Fruit fly (Drosophila melanogaster) whole organism, embryonic: Measurements from ENCODE around the gene CG33510.

ENCODE experiments used
- Bteb2 ChIP-seq: fragments of 200-800 bp; sonication (Bioruptor generic); optimal IDR thresholded peaks from 2 replicates; lab custom pipeline; 2016; ENCODE audit warnings: missing biosample characterization, missing genetic modification characterization
- CG12104 ChIP-seq: fragments of 200-800 bp; sonication (Bioruptor generic); optimal IDR thresholded peaks from 3 replicates; lab custom pipeline; 2016; ENCODE audit warnings: missing biosample characterization, missing genetic modification characterization
- CG12942 ChIP-seq: fragments of 200-800 bp; sonication (Bioruptor generic); optimal IDR thresholded peaks from 3 replicates; lab custom pipeline; 2016; ENCODE audit warnings: missing biosample characterization, missing genetic modification characterization
- CG13296 ChIP-seq: fragments of 200-800 bp; sonication (Bioruptor generic); optimal IDR thresholded peaks from 3 replicates; lab custom pipeline; 2018; ENCODE audit warnings: missing biosample characterization, mild to moderate bottlenecking, missing genetic modification characterization
- CG14667 ChIP-seq: fragments of 200-800 bp; sonication (Bioruptor generic); IDR thresholded peaks from 2 replicates; pipeline ENCODE4 v1.3.6; 2022; ENCODE audit warnings: missing biosample characterization, missing genetic modification characterization
- CG1529 ChIP-seq: fragments of 200-800 bp; sonication (Bioruptor generic); optimal IDR thresholded peaks from 3 replicates; lab custom pipeline; 2018; ENCODE audit warnings: missing biosample characterization, missing genetic modification characterization
- CG15514 ChIP-seq: fragments of 200-800 bp; sonication (Bioruptor generic); optimal IDR thresholded peaks from 3 replicates; lab custom pipeline; 2017; ENCODE audit warnings: missing biosample characterization, missing genetic modification characterization, mild to moderate bottlenecking, moderate library complexity, missing genetic modification reagents
- CG17829 ChIP-seq: fragments of 200-800 bp; optimal IDR thresholded peaks from 2 replicates; lab custom pipeline; 2019; ENCODE audit warnings: missing biosample characterization, mild to moderate bottlenecking, missing genetic modification characterization, moderate library complexity
- CG17912 ChIP-seq: fragments of 200-800 bp; sonication (Bioruptor generic); optimal IDR thresholded peaks from 2 replicates; lab custom pipeline; 2018; ENCODE audit warnings: missing biosample characterization, mild to moderate bottlenecking, missing genetic modification characterization
- CG1792 ChIP-seq: fragments of 200-800 bp; sonication (Bioruptor generic); optimal IDR thresholded peaks from 2 replicates; lab custom pipeline; 2016; ENCODE audit warnings: missing biosample characterization, missing genetic modification characterization
- CG18599 ChIP-seq: fragments of 200-800 bp; sonication (Bioruptor generic); optimal IDR thresholded peaks from 3 replicates; lab custom pipeline; 2017; ENCODE audit warnings: missing biosample characterization, missing genetic modification characterization, mild to moderate bottlenecking, moderate library complexity, missing genetic modification reagents
- CG2120 ChIP-seq: fragments of 200-800 bp; sonication (Bioruptor generic); optimal IDR thresholded peaks from 3 replicates; lab custom pipeline; 2016; ENCODE audit warnings: missing biosample characterization, missing genetic modification characterization
- CG30020 ChIP-seq: fragments of 200-800 bp; optimal IDR thresholded peaks from 2 replicates; lab custom pipeline; 2019; ENCODE audit warnings: missing biosample characterization, mild to moderate bottlenecking, missing genetic modification characterization, moderate library complexity
- CG31388 ChIP-seq: fragments of 200-800 bp; sonication (Bioruptor generic); optimal IDR thresholded peaks from 2 replicates; lab custom pipeline; 2016; ENCODE audit warnings: missing biosample characterization, missing genetic modification characterization
- CG34422 ChIP-seq: fragments of 200-800 bp; sonication (Bioruptor generic); IDR thresholded peaks from 3 replicates; pipeline ENCODE4 v1.3.6; 2022; ENCODE audit warnings: missing biosample characterization, missing genetic modification characterization
- CG4424 ChIP-seq: fragments of 200-800 bp; sonication (Bioruptor generic); optimal IDR thresholded peaks from 3 replicates; lab custom pipeline; 2016; ENCODE audit warnings: missing biosample characterization, missing genetic modification characterization
- CG4617 ChIP-seq: fragments of 200-800 bp; sonication (Bioruptor generic); optimal IDR thresholded peaks from 3 replicates; lab custom pipeline; 2016; ENCODE audit warnings: missing biosample characterization, missing genetic modification characterization, borderline replicate concordance
- CG4854 ChIP-seq: fragments of 200-800 bp; sonication (Bioruptor generic); optimal IDR thresholded peaks from 2 replicates; lab custom pipeline; 2016; ENCODE audit warnings: missing biosample characterization, missing genetic modification characterization, inconsistent platforms
- CG5245 ChIP-seq: fragments of 200-800 bp; sonication (Bioruptor generic); optimal IDR thresholded peaks from 3 replicates; lab custom pipeline; 2016; ENCODE audit warnings: missing biosample characterization, missing genetic modification characterization
- CG6765 ChIP-seq: fragments of 200-800 bp; sonication (Bioruptor generic); optimal IDR thresholded peaks from 3 replicates; lab custom pipeline; 2017; ENCODE audit warnings: missing biosample characterization, mild to moderate bottlenecking, missing genetic modification characterization
- CHES-1-like ChIP-seq: fragments of 200-800 bp; sonication (Bioruptor generic); optimal IDR thresholded peaks from 2 replicates; lab custom pipeline; 2016; ENCODE audit warnings: missing biosample characterization, missing genetic modification characterization
- Camta ChIP-seq: fragments of 200-800 bp; sonication (Bioruptor generic); optimal IDR thresholded peaks from 2 replicates; lab custom pipeline; 2016; ENCODE audit warnings: missing biosample characterization, missing genetic modification characterization
- CkIIα-i1 ChIP-seq: fragments of 200-800 bp; sonication (Bioruptor generic); IDR thresholded peaks from 2 replicates; pipeline ENCODE4 v1.3.6; 2022; ENCODE audit warnings: missing biosample characterization, missing genetic modification characterization
- CoRest ChIP-seq: fragments of 200-800 bp; sonication (Bioruptor generic); optimal IDR thresholded peaks from 3 replicates; lab custom pipeline; 2018; ENCODE audit warnings: missing biosample characterization, mild to moderate bottlenecking, missing genetic modification characterization, moderate library complexity
- Fer2 ChIP-seq: fragments of 200-800 bp; sonication (Bioruptor generic); optimal IDR thresholded peaks from 2 replicates; lab custom pipeline; 2018; ENCODE audit warnings: missing biosample characterization, mild to moderate bottlenecking, missing genetic modification characterization, moderate library complexity
- NC2α ChIP-seq: fragments of 200-800 bp; sonication (Bioruptor generic); optimal IDR thresholded peaks from 2 replicates; lab custom pipeline; 2016; ENCODE audit warnings: missing biosample characterization, missing genetic modification characterization
- Pdp1 ChIP-seq, 2 experiments: fragments of 200-800 bp; sonication (Bioruptor generic); optimal IDR thresholded peaks; 3 replicates each; lab custom pipeline; 2016; ENCODE audit warnings: missing biosample characterization in 2 of 2, missing genetic modification characterization in 2 of 2, mild to moderate bottlenecking in 1 of 2, moderate library complexity in 1 of 2
- Sry-δ ChIP-seq: fragments of 200-800 bp; sonication (Bioruptor generic); optimal IDR thresholded peaks from 2 replicates; lab custom pipeline; 2016; ENCODE audit warnings: missing biosample characterization, missing genetic modification characterization
- Tbp ChIP-seq: fragments of >200 bp; optimal IDR thresholded peaks from 2 replicates; lab custom pipeline; 2018; ENCODE audit warnings: missing biosample characterization, missing genetic modification characterization
- ac ChIP-seq: fragments of 200-800 bp; sonication (Bioruptor generic); optimal IDR thresholded peaks from 3 replicates; lab custom pipeline; 2017; ENCODE audit warnings: missing biosample characterization, mild to moderate bottlenecking, missing genetic modification characterization
- ap ChIP-seq: fragments of 200-800 bp; sonication (Bioruptor generic); IDR thresholded peaks from 2 replicates; pipeline ENCODE4 v1.3.6; 2022; ENCODE audit warnings: missing biosample characterization, missing genetic modification characterization
- ase ChIP-seq: fragments of 200-800 bp; sonication (Bioruptor generic); IDR thresholded peaks from 3 replicates; pipeline ENCODE4 v1.3.6; 2022; ENCODE audit warnings: missing biosample characterization, missing genetic modification characterization
- cato ChIP-seq: fragments of 200-800 bp; sonication (Bioruptor generic); optimal IDR thresholded peaks from 2 replicates; lab custom pipeline; 2016; ENCODE audit warnings: missing biosample characterization, missing genetic modification characterization, borderline replicate concordance
- chm ChIP-seq: fragments of 200-800 bp; sonication (Bioruptor generic); IDR thresholded peaks from 2 replicates; pipeline ENCODE4 v1.3.6; 2022; ENCODE audit warnings: missing biosample characterization, missing genetic modification characterization
- dpn ChIP-seq, 2 experiments: fragments of 200-800 bp; sonication (Bioruptor generic); optimal IDR thresholded peaks; 3 replicates each; lab custom pipeline; 2016; ENCODE audit warnings: missing biosample characterization in 2 of 2, missing genetic modification characterization in 2 of 2
- fd102C ChIP-seq: fragments of 200-800 bp; sonication (Bioruptor generic); optimal IDR thresholded peaks from 2 replicates; lab custom pipeline; 2018; ENCODE audit warnings: missing biosample characterization, mild to moderate bottlenecking, missing genetic modification characterization, moderate library complexity
- inv ChIP-seq: fragments of 200-800 bp; sonication (Bioruptor generic); IDR thresholded peaks from 2 replicates; pipeline ENCODE4 v1.3.6; 2022; ENCODE audit warnings: missing biosample characterization, missing genetic modification characterization; ENCODE audit not compliant: partially characterized antibody
- jumu ChIP-seq: fragments of 200-800 bp; sonication (Bioruptor generic); optimal IDR thresholded peaks from 3 replicates; lab custom pipeline; 2016; ENCODE audit warnings: missing biosample characterization, missing genetic modification characterization
- ken ChIP-seq: fragments of 200-800 bp; sonication (Bioruptor generic); IDR thresholded peaks from 3 replicates; pipeline ENCODE4 v1.3.6; 2022; ENCODE audit warnings: missing biosample characterization, missing genetic modification characterization
- lilli ChIP-seq: fragments of 200-800 bp; sonication (Bioruptor generic); optimal IDR thresholded peaks from 3 replicates; lab custom pipeline; 2016; ENCODE audit warnings: missing biosample characterization, missing genetic modification characterization
- maf-S ChIP-seq: fragments of 200-800 bp; sonication (Bioruptor generic); optimal IDR thresholded peaks from 2 replicates; lab custom pipeline; 2016; ENCODE audit warnings: missing biosample characterization, missing genetic modification characterization
- salm ChIP-seq: fragments of 200-800 bp; sonication (Bioruptor generic); optimal IDR thresholded peaks from 2 replicates; lab custom pipeline; 2018; ENCODE audit warnings: missing biosample characterization, mild to moderate bottlenecking, missing genetic modification characterization
- sd ChIP-seq: fragments of 200-800 bp; sonication (Bioruptor generic); optimal IDR thresholded peaks from 3 replicates; lab custom pipeline; 2018; ENCODE audit warnings: missing biosample characterization, mild to moderate bottlenecking, missing genetic modification characterization, moderate library complexity
- sr ChIP-seq: fragments of 200-800 bp; sonication (Bioruptor generic); IDR thresholded peaks from 3 replicates; pipeline ENCODE4 v1.3.6; 2022; ENCODE audit warnings: missing biosample characterization, missing genetic modification characterization
- tx ChIP-seq: fragments of 200-800 bp; sonication (Bioruptor generic); optimal IDR thresholded peaks from 2 replicates; lab custom pipeline; 2016; ENCODE audit warnings: missing biosample characterization, missing genetic modification characterization
- unc-4 ChIP-seq: fragments of 200-800 bp; sonication (Bioruptor generic); IDR thresholded peaks from 2 replicates; pipeline ENCODE4 v1.3.6; 2022; ENCODE audit warnings: missing biosample characterization, missing genetic modification characterization; ENCODE audit not compliant: partially characterized antibody
- vnd ChIP-seq: fragments of 200-800 bp; sonication (Bioruptor generic); IDR thresholded peaks from 3 replicates; pipeline ENCODE4 v1.3.6; 2022; ENCODE audit warnings: missing biosample characterization, missing genetic modification characterization; ENCODE audit not compliant: partially characterized antibody
- zf30C ChIP-seq: fragments of 200-800 bp; sonication (Bioruptor generic); optimal IDR thresholded peaks from 3 replicates; lab custom pipeline; 2018; ENCODE audit warnings: missing biosample characterization, mild to moderate bottlenecking, missing genetic modification characterization
- zfh1 ChIP-seq: fragments of 200-800 bp; sonication (Bioruptor generic); IDR thresholded peaks from 3 replicates; pipeline ENCODE4 v1.3.6; 2022; ENCODE audit warnings: missing biosample characterization, missing genetic modification characterization

CG33510 gene

dm6 chr2L:21109680-21110079 is 25.6 kb upstream of the CG33510 start (continued):
- peak in 1 of 2 experiments; percentile 13 for TF ChIP-seq Pdp1 (GFP tag; optimal IDR thresholded peaks at IDR 0.05; lab: Kevin White, UChicago)
- TF ChIP-seq CG30020 (tag; lab: Kevin White, UChicago) = no peak
- TF ChIP-seq zf30C = no peak
- TF ChIP-seq CoRest = no peak
- TF ChIP-seq sd (tag; lab: Kevin White, UChicago) = peak; percentile 32

dm6 chr2L:21108759-21109282 is 24.7 kb upstream of the CG33510 start:
- TF ChIP-seq Camta (GFP tag; lab: Kevin White, UChicago) (peak; percentile 31), Bteb2 (GFP tag; lab: Kevin White, UChicago) (peak; percentile 29), CG6765 (GFP tag; lab: Kevin White, UChicago) (no peak), Fer2 (tag; lab: Kevin White, UChicago) (no peak), ase (GFP tag; lab: Robert Waterston, UW) (no peak), CG15514 (GFP tag; lab: Kevin White, UChicago) (peak; percentile 37), CG2120 (peak; percentile 26), Tbp (no peak), CG12104 (peak; percentile 66), unc-4 (GFP tag; lab: Robert Waterston, UW) (no peak), inv (GFP tag; lab: Robert Waterston, UW) (no peak), cato (GFP tag; lab: Kevin White, UChicago) (peak; percentile 48), maf-S (GFP tag; lab: Kevin White, UChicago) (peak; percentile 36), CG4424 (GFP tag; lab: Kevin White, UChicago) (peak; percentile 40), CG5245 (GFP tag; lab: Kevin White, UChicago) (peak; percentile 48), jumu (peak; percentile 13), CG34422 (0 out of 3 replicates have a peak, but pooled peaks have one; percentile 13), CG1792 (GFP tag; lab: Kevin White, UChicago) (peak; percentile 19), CG12942 (no peak), CG17829 (tag; lab: Kevin White, UChicago) (peak; percentile 60), zfh1 (GFP tag; lab: Robert Waterston, UW) (peak; percentile 78), dpn (GFP tag; optimal IDR thresholded peaks at IDR 0.05; lab: Kevin White, UChicago) (peak; percentile 4 to 29), CG18599 (no peak), CG4617 (GFP tag; lab: Kevin White, UChicago) (no peak), fd102C (GFP tag; lab: Kevin White, UChicago) (no peak), Sry-δ (GFP tag; lab: Kevin White, UChicago) (peak; percentile 10), salm (tag; lab: Kevin White, UChicago) (no peak), NC2α (peak; percentile 47), sr (GFP tag; lab: Robert Waterston, UW) (no peak), CkIIα-i1 (no peak), vnd (GFP tag; lab: Robert Waterston, UW) (no peak), ac (peak; percentile 34), CG1529 (GFP tag; lab: Kevin White, UChicago) (peak; percentile 50), ap (GFP tag; lab: Robert Waterston, UW) (no peak), CG4854 (peak; percentile 66), ken (GFP tag; lab: Robert Waterston, UW) (no peak), tx (GFP tag; lab: Kevin White, UChicago) (peak; percentile 11), CG14667 (GFP tag; lab: Robert Waterston, UW) (no peak), chm (no peak; the same call in 1 of the 2 replicates), CG13296 (GFP tag; lab: Kevin White, UChicago) (peak; percentile 6), CG31388 (GFP tag; lab: Kevin White, UChicago) (no peak), lilli (peak; percentile 68), CHES-1-like (GFP tag; lab: Kevin White, UChicago) (peak; percentile 38), CG17912 (GFP tag; lab: Kevin White, UChicago) (no peak)
